Worm (Caenorhabditis elegans) whole organism, L2 larva: Measurements from ENCODE around the gene C27D6.1.

ENCODE experiments used
- R02D3.7 ChIP-seq: fragments of 150-350 bp; optimal IDR thresholded peaks from 2 replicates; lab custom pipeline; 2014; ENCODE audit warnings: missing biosample characterization, missing genetic modification characterization
- ceh-82 ChIP-seq: fragments of 150-350 bp; optimal IDR thresholded peaks from 2 replicates; lab custom pipeline; 2014; ENCODE audit warnings: missing biosample characterization, missing genetic modification characterization
- egl-27 ChIP-seq: sonication (generic microtip); optimal IDR thresholded peaks from 3 replicates; lab custom pipeline; 2017; ENCODE audit warnings: missing biosample characterization, missing genetic modification reagents, missing genetic modification characterization
- zag-1 ChIP-seq: fragments of 150-350 bp; optimal IDR thresholded peaks from 2 replicates; lab custom pipeline; 2014; ENCODE audit warnings: missing biosample characterization, missing genetic modification characterization

DNA sequence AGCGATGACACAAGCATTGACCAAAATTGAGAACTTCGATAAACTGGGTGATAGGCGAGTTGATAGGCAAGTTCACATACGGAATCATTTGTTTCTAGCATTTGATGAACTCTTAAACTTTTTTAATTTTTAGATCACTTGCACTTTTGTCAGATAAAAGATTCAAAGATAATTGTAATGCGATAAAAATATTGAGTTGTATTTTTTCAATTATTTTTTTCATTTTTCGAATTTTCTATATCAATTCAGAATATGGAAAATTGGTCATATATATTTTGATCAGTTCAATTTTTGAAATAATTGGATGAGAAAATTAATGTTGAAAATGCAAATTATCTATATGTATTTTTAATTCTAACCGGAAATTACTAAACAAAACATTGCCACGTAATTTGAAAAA is 5.8 kb upstream of the C27D6.1 start, which contains the start of gene srb-3:
- no peak for TF ChIP-seq egl-27
- TF ChIP-seq ceh-82 (tag; lab: Kevin White, UChicago), result no peak
- no peak for TF ChIP-seq R02D3.7 (tag; lab: Kevin White, UChicago)
- TF ChIP-seq zag-1 (tag; lab: Kevin White, UChicago), result no peak
